Worm (Caenorhabditis elegans) whole organism, mixed stage, embryonic: ENCODE measurements around the gene F10E7.6.

ENCODE experiments used
- lin-13 ChIP-seq: fragments of 150-350 bp; optimal IDR thresholded peaks from 2 replicates; lab custom pipeline; 2014; ENCODE audit warnings: missing biosample characterization, missing genetic modification characterization
- lin-32 ChIP-seq: fragments of 200-800 bp; sonication (Bioruptor generic); optimal IDR thresholded peaks from 2 replicates; lab custom pipeline; 2018; ENCODE audit warnings: mild to moderate bottlenecking, missing genetic modification characterization, missing compliant biosample characterization
- unc-120 ChIP-seq: sonication (generic microtip); optimal IDR thresholded peaks from 2 replicates; lab custom pipeline; 2017; ENCODE audit warnings: missing genetic modification characterization, missing compliant biosample characterization; ENCODE audit not compliant: poor library complexity, severe bottlenecking

ce11 chrII:7103111-7103510 is 9.8 kb upstream of the F10E7.6 start:
- no peak for TF ChIP-seq lin-13
- TF ChIP-seq lin-32 (GFP tag; lab: Kevin White, UChicago) = no peak
- no peak for TF ChIP-seq unc-120 (tag; lab: Kevin White, UChicago)
